Fruit fly (Drosophila melanogaster): ENCODE results near the gene Amnionless.

The Amnionless gene

DNA sequence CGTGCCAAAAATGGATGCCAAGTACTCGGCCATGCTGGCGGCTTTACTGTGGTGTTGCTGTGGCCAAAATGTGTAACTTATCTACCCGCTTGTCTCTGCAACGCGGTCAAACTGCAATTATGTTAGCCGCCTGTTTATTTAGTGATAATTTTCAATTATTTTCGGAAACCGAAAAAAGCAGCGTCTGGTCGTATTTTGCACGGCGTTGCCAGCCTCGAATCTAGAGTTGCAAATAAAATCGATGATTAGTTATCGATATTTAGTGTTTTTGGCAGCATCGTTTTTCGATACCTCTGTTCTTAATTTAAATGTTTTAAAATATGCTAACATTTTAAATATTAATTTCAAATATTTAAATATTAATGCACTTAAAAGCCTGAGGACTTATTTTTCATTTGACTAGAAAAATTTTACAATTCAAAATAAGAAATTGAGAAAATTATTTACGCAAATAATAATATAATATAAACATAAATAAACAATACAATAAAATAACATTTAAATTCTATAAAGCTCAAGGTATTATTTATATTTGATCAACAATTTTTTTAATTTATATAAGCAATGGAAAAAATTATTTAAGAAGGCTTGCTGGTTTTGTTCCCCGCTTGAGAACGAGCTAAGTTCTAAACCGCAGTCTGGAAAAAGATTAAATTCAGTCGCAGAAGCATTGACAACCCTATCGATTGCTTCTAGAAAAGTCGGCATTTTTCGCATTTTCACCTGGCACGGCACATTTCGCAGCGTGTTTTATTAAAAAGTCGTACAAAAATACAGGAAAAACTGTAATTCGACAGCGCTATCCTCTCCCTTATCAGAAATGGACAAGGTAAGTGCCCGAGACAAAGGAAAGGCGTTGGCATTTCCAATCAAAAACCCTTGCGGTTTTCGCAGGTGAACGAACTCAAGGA lies 5.8 kb upstream of the Amnionless start, which contains the start of the genes U2af38 and Stip1 (continued):
- no peak for TF ChIP-seq ERR (GFP tag; optimal IDR thresholded peaks at IDR 0.05)
- no peak for TF ChIP-seq Hmr (GFP tag; optimal IDR thresholded peaks at IDR 0.05)
- no peak for TF ChIP-seq CG14441 (GFP tag; IDR thresholded peaks at IDR 0.05)
- peak; percentile 79 for TF ChIP-seq Dref (GFP tag; IDR thresholded peaks at IDR 0.05)
- TF ChIP-seq CG30403 (GFP tag; optimal IDR thresholded peaks at IDR 0.05): peak; percentile 28
- peak; percentile 34 for TF ChIP-seq CG15269 (tag; optimal IDR thresholded peaks at IDR 0.05)
- peak; percentile 21 for TF ChIP-seq chn (GFP tag; optimal IDR thresholded peaks at IDR 0.05)
- TF ChIP-seq twi (tag; optimal IDR thresholded peaks at IDR 0.05): peak; percentile 17
- peak; percentile 51 for TF ChIP-seq Hsf (GFP tag; optimal IDR thresholded peaks at IDR 0.05)
- no peak for TF ChIP-seq bsh (GFP tag; optimal IDR thresholded peaks at IDR 0.05)
- TF ChIP-seq toy (GFP tag; IDR thresholded peaks at IDR 0.05): no peak
- no peak for TF ChIP-seq ato (GFP tag; IDR thresholded peaks at IDR 0.05; ENCODE audit: partially characterized antibody)
- no peak for TF ChIP-seq CG3163 (GFP tag; optimal IDR thresholded peaks at IDR 0.05)
- TF ChIP-seq CG42726 (GFP tag; IDR thresholded peaks at IDR 0.05; ENCODE audit: partially characterized antibody): 0 out of 2 replicates have a peak, but pooled peaks have one; percentile 16
- TF ChIP-seq CG10366 (GFP tag; IDR thresholded peaks at IDR 0.05): no peak
- no peak for TF ChIP-seq crol (GFP tag; IDR thresholded peaks at IDR 0.05)
- peak; percentile 59 for TF ChIP-seq sd (tag; optimal IDR thresholded peaks at IDR 0.05)
- peak; percentile 47 for TF ChIP-seq CG8924 (tag; optimal IDR thresholded peaks at IDR 0.05)
- TF ChIP-seq CG9609 (GFP tag; optimal IDR thresholded peaks at IDR 0.05): no peak
- TF ChIP-seq CG18764 (GFP tag; optimal IDR thresholded peaks at IDR 0.05): no peak
- no peak for TF ChIP-seq gcm (GFP tag; optimal IDR thresholded peaks at IDR 0.05)
- peak; percentile 40 for TF ChIP-seq E2f2 (GFP tag; IDR thresholded peaks at IDR 0.05)
- TF ChIP-seq Pdp1 (GFP tag; optimal IDR thresholded peaks at IDR 0.05): peak in 1 of 2 experiments; percentile 11
- no peak for TF ChIP-seq CG6175 (GFP tag; IDR thresholded peaks at IDR 0.05)
- no peak for TF ChIP-seq CG4424 (GFP tag; optimal IDR thresholded peaks at IDR 0.05)
- TF ChIP-seq CG6654 (GFP tag; optimal IDR thresholded peaks at IDR 0.05): no peak
- no peak for TF ChIP-seq CG31365 (tag; optimal IDR thresholded peaks at IDR 0.05)
- TF ChIP-seq gsb (GFP tag; IDR thresholded peaks at IDR 0.05): no peak
- TF ChIP-seq zen2 (GFP tag; IDR thresholded peaks at IDR 0.05; ENCODE audit: partially characterized antibody): no peak; the same call in 2 of the 3 replicates
- TF ChIP-seq dysf (GFP tag; IDR thresholded peaks at IDR 0.05): no peak
- no peak for TF ChIP-seq stc (GFP tag; IDR thresholded peaks at IDR 0.05)
- no peak for TF ChIP-seq CG6765 (GFP tag; optimal IDR thresholded peaks at IDR 0.05)
- no peak for TF ChIP-seq CG14014 (GFP tag; IDR thresholded peaks at IDR 0.05)
- no peak for TF ChIP-seq pan (optimal IDR thresholded peaks at IDR 0.05)
- no peak for TF ChIP-seq pan (GFP tag; optimal IDR thresholded peaks at IDR 0.05 in 1 of 2, IDR thresholded peaks at IDR 0.05 in 1 of 2)
- TF ChIP-seq gfzf (GFP tag; optimal IDR thresholded peaks at IDR 0.05): peak; percentile 56
- TF ChIP-seq nerfin-2 (GFP tag; IDR thresholded peaks at IDR 0.05; ENCODE audit: partially characterized antibody): peak; percentile 43; the same call in 1 of the 2 replicates
- no peak for TF ChIP-seq CG10147 (GFP tag; optimal IDR thresholded peaks at IDR 0.05)
- TF ChIP-seq Max (GFP tag; optimal IDR thresholded peaks at IDR 0.05): no peak
- TF ChIP-seq gce (GFP tag; IDR thresholded peaks at IDR 0.05): no peak
- TF ChIP-seq pnt (GFP tag; optimal IDR thresholded peaks at IDR 0.05): no peak
- no peak for TF ChIP-seq NC2β (GFP tag; optimal IDR thresholded peaks at IDR 0.05)
- no peak for TF ChIP-seq GATAe (GFP tag; conservative IDR thresholded peaks at IDR 0.05)
- no peak for TF ChIP-seq tll (GFP tag; optimal IDR thresholded peaks at IDR 0.05)
- no peak for TF ChIP-seq Eip74EF (GFP tag; optimal IDR thresholded peaks at IDR 0.05)
- no peak for TF ChIP-seq Gsc (GFP tag; IDR thresholded peaks at IDR 0.05)
- TF ChIP-seq abd-A (tag; optimal IDR thresholded peaks at IDR 0.05): no peak
- TF ChIP-seq CG10431 (GFP tag; optimal IDR thresholded peaks at IDR 0.05): no peak
